Fruit fly (Drosophila melanogaster) S2 (cell line): ENCODE data around the gene CG43407.

Experiments
- CG8478 ChIP-seq: fragments of >200 bp; optimal IDR thresholded peaks from 2 replicates; lab custom pipeline; 2018
- CTCF ChIP-seq, 2 experiments: fragments of >200 bp; optimal IDR thresholded peaks; 2 replicates each; lab custom pipeline; 2018

DNA sequence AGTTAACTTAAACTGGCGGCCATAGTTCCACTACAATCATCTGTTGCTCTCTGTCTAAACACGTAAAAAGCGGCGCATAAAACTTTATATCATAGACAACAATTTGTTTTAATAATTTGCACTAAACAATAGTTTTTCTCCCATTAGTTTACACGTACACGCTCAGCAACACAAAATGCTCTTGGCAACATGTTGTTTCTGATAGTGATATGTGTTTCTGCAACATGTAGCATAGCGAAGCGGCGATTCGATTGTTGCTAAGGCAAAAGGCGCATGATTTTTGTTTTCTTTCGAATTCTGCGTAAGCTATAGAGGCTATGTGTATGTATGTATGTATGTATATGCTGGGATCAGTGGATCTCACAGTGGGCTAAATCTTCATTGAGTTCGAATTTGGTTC, 49.1 kb downstream of the CG43407 start:
- TF ChIP-seq CG8478 (lab: Kevin White, UChicago): no peak
- no peak for TF ChIP-seq CTCF (optimal IDR thresholded peaks at IDR 0.05; lab: Kevin White, UChicago)
